Worm (Caenorhabditis elegans): Measurements from ENCODE around the gene romo-1.

Gene romo-1

DNA sequence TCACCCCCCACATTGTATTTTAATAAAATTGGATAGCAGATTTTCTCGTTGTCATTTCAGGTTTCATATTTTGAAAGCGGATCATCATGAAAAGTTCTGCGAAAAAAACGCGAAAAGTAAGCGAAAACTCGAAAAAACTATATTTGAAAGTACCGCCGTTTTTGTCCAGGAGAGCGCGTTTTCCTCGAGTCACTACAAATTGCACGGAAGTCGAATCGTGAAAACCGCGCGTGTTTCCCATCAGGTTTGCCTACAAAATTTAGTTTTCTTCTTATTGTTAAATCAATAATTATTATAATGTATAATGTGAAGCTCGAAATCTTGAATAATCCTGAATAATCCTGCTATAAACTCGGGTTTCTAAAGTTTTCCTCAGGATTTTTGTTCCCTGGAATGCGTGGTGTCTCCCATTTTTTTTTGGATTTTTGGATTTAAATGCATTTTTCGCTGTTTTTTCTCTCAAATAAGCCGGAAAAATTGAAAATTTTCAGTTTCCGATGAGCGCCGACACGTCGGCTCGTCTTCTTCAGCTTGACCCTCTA, 38.0 kb downstream of the romo-1 start, which contains the start of gene btf-1:
TSS of gene btf-1 (plus strand) at position 492 of the 542 bp plus-strand sequence.
- TF ChIP-seq F13C5.2 (tag; optimal IDR thresholded peaks at IDR 0.05) (peak; percentile 73), ceh-13 (GFP tag; optimal IDR thresholded peaks at IDR 0.05) (peak; percentile 24), ama-1 (optimal IDR thresholded peaks at IDR 0.05) (peak; percentile 23), ets-7 (tag; optimal IDR thresholded peaks at IDR 0.05) (no peak), tbx-37 (GFP tag; conservative IDR thresholded peaks at IDR 0.05) (no peak), tbx-11 (GFP tag; IDR thresholded peaks at IDR 0.05) (0 out of 2 replicates have a peak, but pooled peaks have one; percentile 18), tra-4 (tag; optimal IDR thresholded peaks at IDR 0.05) (peak; percentile 32), B0310.2 (tag; optimal IDR thresholded peaks at IDR 0.05) (no peak), pes-1 (GFP tag; IDR thresholded peaks at IDR 0.05) (peak; percentile 41; the same call in 1 of the 2 replicates)

DNA sequence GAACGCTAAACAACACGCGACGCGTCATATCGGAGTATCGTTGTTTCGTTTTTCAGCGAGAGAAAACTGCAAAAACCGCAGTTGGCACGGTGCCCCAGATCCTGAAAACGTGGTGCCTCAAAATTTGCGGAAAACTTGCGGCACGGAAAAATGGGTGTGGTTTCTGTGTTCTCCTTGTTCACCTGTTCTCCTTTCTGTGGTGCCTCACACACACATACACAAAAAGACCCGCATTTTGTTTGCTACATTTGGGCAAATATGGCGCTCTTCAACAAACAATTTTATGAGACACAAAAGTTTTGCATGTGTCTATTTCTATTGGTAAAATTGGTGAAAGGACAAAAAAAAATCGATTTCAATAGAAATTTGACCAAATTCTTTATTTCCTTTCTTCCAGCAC, 38.9 kb downstream of the romo-1 start:
- TF ChIP-seq F13C5.2 (tag; optimal IDR thresholded peaks at IDR 0.05) (no peak), pes-1 (GFP tag; IDR thresholded peaks at IDR 0.05) (peak; percentile 51; the same call in 1 of the 2 replicates)

DNA sequence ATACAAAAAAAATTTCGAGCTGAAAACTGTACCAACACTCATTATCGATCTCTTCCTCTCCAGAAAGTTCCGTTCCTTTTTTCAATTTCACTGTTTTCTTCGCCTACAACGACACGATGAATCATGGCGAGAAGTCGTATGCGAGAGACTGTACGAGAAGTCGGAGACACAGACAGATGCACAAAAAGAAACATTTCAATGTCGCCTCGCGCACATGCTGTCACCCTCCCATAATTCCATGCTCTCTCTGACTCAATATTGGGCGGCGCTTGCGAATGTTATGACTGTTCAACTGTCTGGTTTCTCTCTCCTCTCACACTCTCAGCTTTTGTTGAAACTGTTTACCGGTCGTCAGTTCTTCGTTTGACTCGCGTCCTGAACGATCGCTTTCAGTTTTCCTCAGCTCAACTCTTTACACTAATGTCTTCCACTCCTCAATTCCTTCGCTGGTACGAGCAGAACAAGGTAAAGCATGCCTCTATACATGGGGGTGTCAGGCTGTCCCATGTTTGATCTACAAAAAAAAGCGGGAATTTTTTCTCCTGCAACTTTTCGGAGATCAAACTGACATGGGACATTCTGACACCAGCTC, 40.9 kb downstream of the romo-1 start:
- TF ChIP-seq B0310.2 (tag; optimal IDR thresholded peaks at IDR 0.05): no peak
- TF ChIP-seq hnd-1 (tag; optimal IDR thresholded peaks at IDR 0.05): no peak
- TF ChIP-seq aly-1 (tag; optimal IDR thresholded peaks at IDR 0.05): no peak
- no peak for TF ChIP-seq tra-4 (tag; optimal IDR thresholded peaks at IDR 0.05)
- no peak for TF ChIP-seq sea-1 (GFP tag; conservative IDR thresholded peaks at IDR 0.05)
- no peak for TF ChIP-seq ets-7 (tag; optimal IDR thresholded peaks at IDR 0.05)
- TF ChIP-seq ceh-36 (tag; optimal IDR thresholded peaks at IDR 0.05): no peak
- TF ChIP-seq ceh-13 (GFP tag; optimal IDR thresholded peaks at IDR 0.05): no peak
- no peak for TF ChIP-seq scrt-1 (GFP tag; IDR thresholded peaks at IDR 0.05)
- TF ChIP-seq tbx-11 (GFP tag; IDR thresholded peaks at IDR 0.05): no peak
- TF ChIP-seq hmbx-1 (tag; optimal IDR thresholded peaks at IDR 0.05): no peak
- TF ChIP-seq hmg-4 (GFP tag; optimal IDR thresholded peaks at IDR 0.05): no peak
- TF ChIP-seq pes-1 (GFP tag; IDR thresholded peaks at IDR 0.05): no peak
- TF ChIP-seq flt-1 (GFP tag; IDR thresholded peaks at IDR 0.05): no peak
- TF ChIP-seq ama-1 (optimal IDR thresholded peaks at IDR 0.05): no peak
- TF ChIP-seq tbx-37 (GFP tag; conservative IDR thresholded peaks at IDR 0.05): no peak

DNA sequence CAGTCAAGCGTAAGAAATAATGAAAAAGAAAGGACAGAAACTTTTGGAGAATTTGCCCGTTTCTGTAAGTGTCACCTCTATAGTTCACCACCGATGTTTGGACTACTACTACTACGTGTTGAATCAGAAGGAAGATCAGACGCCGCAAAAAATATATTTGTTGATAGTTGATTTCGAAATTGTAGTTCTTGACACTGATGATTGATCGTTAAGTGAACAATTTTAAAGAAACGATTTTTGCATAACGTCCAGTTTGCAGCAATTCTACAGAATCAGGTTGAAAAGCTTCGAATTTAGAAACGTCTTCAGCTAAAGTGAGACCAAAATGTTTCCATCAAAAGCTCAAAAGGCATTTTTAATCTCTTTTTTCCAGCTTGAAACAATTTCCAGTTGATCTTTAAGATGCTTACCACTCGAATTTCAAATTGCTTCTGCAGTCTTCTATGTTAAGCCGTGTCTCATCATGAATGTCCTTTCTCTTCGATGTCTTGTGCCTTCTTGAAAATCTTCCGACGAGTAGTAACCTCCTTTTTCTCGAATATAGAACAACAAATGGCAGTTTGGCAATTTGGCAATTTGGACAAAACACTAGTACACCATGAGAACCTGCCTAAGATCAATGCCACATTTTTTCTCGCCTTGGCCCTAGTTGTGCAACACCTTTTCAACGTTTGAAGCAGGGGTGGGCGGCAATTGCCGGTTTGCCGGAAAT, 41.8 kb downstream of the romo-1 start:
- TF ChIP-seq tbx-37 (GFP tag; conservative IDR thresholded peaks at IDR 0.05) (no peak), tbx-11 (GFP tag; IDR thresholded peaks at IDR 0.05) (no peak), aly-1 (tag; optimal IDR thresholded peaks at IDR 0.05) (no peak), F13C5.2 (tag; optimal IDR thresholded peaks at IDR 0.05) (no peak), ama-1 (optimal IDR thresholded peaks at IDR 0.05) (no peak), flt-1 (GFP tag; IDR thresholded peaks at IDR 0.05) (no peak), ceh-13 (GFP tag; optimal IDR thresholded peaks at IDR 0.05) (no peak), hmg-4 (GFP tag; optimal IDR thresholded peaks at IDR 0.05) (no peak), ceh-36 (tag; optimal IDR thresholded peaks at IDR 0.05) (no peak), tra-4 (tag; optimal IDR thresholded peaks at IDR 0.05) (no peak), hnd-1 (tag; optimal IDR thresholded peaks at IDR 0.05) (no peak), scrt-1 (GFP tag; IDR thresholded peaks at IDR 0.05) (no peak), hmbx-1 (tag; optimal IDR thresholded peaks at IDR 0.05) (no peak), ets-7 (tag; optimal IDR thresholded peaks at IDR 0.05) (no peak)

DNA sequence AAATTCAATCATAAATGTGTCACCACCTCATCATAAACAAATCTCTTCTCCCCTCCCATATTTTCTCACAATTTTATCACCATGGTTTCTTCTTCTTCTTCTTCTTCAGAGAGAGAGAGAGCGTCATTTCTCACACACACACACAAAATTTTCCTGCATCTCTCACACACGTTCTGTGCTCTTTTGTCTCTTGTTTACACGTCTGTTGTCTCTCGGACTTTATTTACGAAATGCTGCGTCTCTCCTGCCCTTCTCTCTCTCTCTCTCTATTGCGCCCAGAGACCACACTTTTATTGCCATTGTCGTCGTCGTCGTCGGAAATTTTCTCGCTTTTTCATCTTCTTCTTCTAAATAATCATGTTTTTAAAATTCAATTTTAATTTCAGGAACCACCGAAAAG, 42.5 kb downstream of the romo-1 start, which contains the start of gene lec-1:
TSS of gene lec-1 (plus strand) at position 387 of the 400 bp plus-strand sequence.
- TF ChIP-seq hnd-1 (tag; optimal IDR thresholded peaks at IDR 0.05) (no peak), hmg-4 (GFP tag; optimal IDR thresholded peaks at IDR 0.05) (no peak), flt-1 (GFP tag; IDR thresholded peaks at IDR 0.05) (no peak), scrt-1 (GFP tag; IDR thresholded peaks at IDR 0.05) (no peak), pes-1 (GFP tag; IDR thresholded peaks at IDR 0.05) (no peak), hmbx-1 (tag; optimal IDR thresholded peaks at IDR 0.05) (no peak), tbx-37 (GFP tag; conservative IDR thresholded peaks at IDR 0.05) (no peak), ceh-13 (GFP tag; optimal IDR thresholded peaks at IDR 0.05) (no peak), tra-4 (tag; optimal IDR thresholded peaks at IDR 0.05) (no peak), sea-1 (GFP tag; conservative IDR thresholded peaks at IDR 0.05) (no peak), B0310.2 (tag; optimal IDR thresholded peaks at IDR 0.05) (no peak), F13C5.2 (tag; optimal IDR thresholded peaks at IDR 0.05) (no peak), tbx-11 (GFP tag; IDR thresholded peaks at IDR 0.05) (no peak), ama-1 (optimal IDR thresholded peaks at IDR 0.05) (no peak), ets-7 (tag; optimal IDR thresholded peaks at IDR 0.05) (no peak), aly-1 (tag; optimal IDR thresholded peaks at IDR 0.05) (no peak)

DNA sequence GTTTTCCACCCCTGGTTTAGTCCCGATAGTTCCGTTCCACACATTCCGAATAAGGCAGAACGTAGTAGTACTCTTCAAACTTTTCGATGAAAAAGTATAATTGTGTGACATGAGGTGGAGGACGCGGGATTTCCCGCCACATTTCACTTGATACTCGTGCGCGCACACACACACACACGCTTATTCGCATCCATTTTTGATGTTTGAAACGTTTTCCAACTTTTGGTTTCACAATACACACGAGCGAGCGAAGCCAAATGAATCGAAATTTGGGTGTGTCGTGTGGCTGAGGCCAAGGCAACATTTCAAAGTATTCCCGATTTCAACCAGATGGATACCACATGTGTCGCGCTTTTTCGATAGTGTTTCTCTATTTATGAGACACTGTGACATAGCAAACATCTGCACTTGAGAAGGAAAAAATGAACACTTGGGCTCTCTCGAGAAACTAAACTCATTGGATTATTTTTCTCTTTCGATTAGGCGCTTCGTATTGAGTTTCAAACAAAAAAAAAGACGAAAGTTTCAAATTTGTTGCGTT, 44.1 kb downstream of the romo-1 start:
- no peak for TF ChIP-seq hmbx-1 (tag; optimal IDR thresholded peaks at IDR 0.05)
- TF ChIP-seq tra-4 (tag; optimal IDR thresholded peaks at IDR 0.05): no peak
- TF ChIP-seq ets-7 (tag; optimal IDR thresholded peaks at IDR 0.05): no peak
- no peak for TF ChIP-seq ceh-13 (GFP tag; optimal IDR thresholded peaks at IDR 0.05)
- no peak for TF ChIP-seq ama-1 (optimal IDR thresholded peaks at IDR 0.05)
- TF ChIP-seq hmg-4 (GFP tag; optimal IDR thresholded peaks at IDR 0.05): no peak
- TF ChIP-seq sea-1 (GFP tag; conservative IDR thresholded peaks at IDR 0.05): no peak
- no peak for TF ChIP-seq ceh-36 (tag; optimal IDR thresholded peaks at IDR 0.05)
- no peak for TF ChIP-seq hnd-1 (tag; optimal IDR thresholded peaks at IDR 0.05)
- TF ChIP-seq F13C5.2 (tag; optimal IDR thresholded peaks at IDR 0.05): no peak
- no peak for TF ChIP-seq tbx-11 (GFP tag; IDR thresholded peaks at IDR 0.05)
- no peak for TF ChIP-seq pes-1 (GFP tag; IDR thresholded peaks at IDR 0.05)
- no peak for TF ChIP-seq flt-1 (GFP tag; IDR thresholded peaks at IDR 0.05)
- TF ChIP-seq scrt-1 (GFP tag; IDR thresholded peaks at IDR 0.05): no peak
- no peak for TF ChIP-seq tbx-37 (GFP tag; conservative IDR thresholded peaks at IDR 0.05)
